Worm (Caenorhabditis elegans) whole organism, late embryonic: ENCODE results near the gene lec-5.
A peak's percentile ranks its signal among the peaks of the same experiment; 100 is the strongest.

Source experiments
- ama-1 ChIP-seq: fragments of 150-350 bp; optimal IDR thresholded peaks from 2 replicates; lab custom pipeline; 2014
- ceh-48 ChIP-seq: sonication (generic microtip); optimal IDR thresholded peaks from 2 replicates; lab custom pipeline; 2016; ENCODE audit warnings: missing genetic modification characterization, inconsistent platforms, missing compliant biosample characterization
- elt-4 ChIP-seq: sonication (generic microtip); optimal IDR thresholded peaks from 2 replicates; lab custom pipeline; 2016; ENCODE audit warnings: missing genetic modification characterization, missing compliant biosample characterization
- nhr-11 ChIP-seq: fragments of 150-350 bp; optimal IDR thresholded peaks from 2 replicates; lab custom pipeline; 2014; ENCODE audit warnings: missing biosample characterization, missing genetic modification characterization
- rnt-1 ChIP-seq: sonication (generic microtip); optimal IDR thresholded peaks from 2 replicates; lab custom pipeline; 2016; ENCODE audit warnings: missing genetic modification characterization, missing compliant biosample characterization
- tbx-2 ChIP-seq: sonication (generic microtip); optimal IDR thresholded peaks from 2 replicates; lab custom pipeline; 2016; ENCODE audit warnings: missing genetic modification characterization, missing compliant biosample characterization
- unc-42 ChIP-seq: sonication (generic microtip); optimal IDR thresholded peaks from 2 replicates; lab custom pipeline; 2016; ENCODE audit warnings: missing genotype, missing genetic modification characterization, missing compliant biosample characterization
- unc-86 ChIP-seq: sonication (generic microtip); optimal IDR thresholded peaks from 2 replicates; lab custom pipeline; 2016; ENCODE audit warnings: missing genetic modification characterization, missing compliant biosample characterization

DNA sequence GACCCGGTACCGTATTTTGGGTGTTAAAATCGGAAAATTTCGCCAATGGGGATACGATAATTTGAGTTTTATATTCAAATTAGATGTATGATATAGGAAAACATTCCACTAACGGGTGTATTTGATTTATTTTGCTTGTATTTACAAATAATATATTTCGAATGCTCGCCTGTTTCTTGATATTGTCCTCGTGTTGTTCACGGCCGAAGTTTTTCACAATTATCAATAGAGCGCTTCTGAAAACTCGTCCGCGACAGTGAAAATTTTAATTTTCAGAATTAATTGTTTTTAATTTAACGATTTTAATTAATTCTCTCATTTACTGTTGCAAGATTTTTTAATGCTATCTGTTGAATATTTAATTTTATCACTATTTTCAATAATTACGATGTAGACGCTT lies 21.2 kb downstream of the lec-5 start:
- TF ChIP-seq nhr-11 (tag; lab: Kevin White, UChicago) (no peak), ceh-48 (tag; lab: Kevin White, UChicago) (no peak), unc-86 (no peak), unc-42 (peak; percentile 13), elt-4 (tag; lab: Kevin White, UChicago) (no peak), ama-1 (lab: Kevin White, UChicago) (no peak), tbx-2 (tag; lab: Kevin White, UChicago) (peak; percentile 65), rnt-1 (tag; lab: Kevin White, UChicago) (no peak)
